Worm (Caenorhabditis elegans): ENCODE data around the gene srt-59.
A peak's percentile ranks its signal among the peaks of the same experiment; 100 is the strongest.

Gene srt-59

ce11 chrIV:619766-620165, 18.3 kb upstream of the srt-59 start:
- TF ChIP-seq mls-2 (tag; optimal IDR thresholded peaks at IDR 0.05) (no peak), elt-3 (tag; optimal IDR thresholded peaks at IDR 0.05) (no peak), zip-8 (tag; optimal IDR thresholded peaks at IDR 0.05) (no peak), nhr-237 (tag; optimal IDR thresholded peaks at IDR 0.05) (no peak), lsy-2 (tag; optimal IDR thresholded peaks at IDR 0.05) (no peak), ceh-43 (GFP tag; optimal IDR thresholded peaks at IDR 0.05) (no peak), M03D4.4 (tag; optimal IDR thresholded peaks at IDR 0.05) (no peak), lin-13 (tag; optimal IDR thresholded peaks at IDR 0.05) (no peak), nhr-2 (tag; optimal IDR thresholded peaks at IDR 0.05) (no peak)

ce11 chrIV:615244-615643, 13.7 kb upstream of the srt-59 start, which contains the start of gene C18H7.1:
Gene C18H7.1 (plus strand): TSS chrIV:615544.
- TF ChIP-seq nhr-237 (tag; optimal IDR thresholded peaks at IDR 0.05) (no peak), M03D4.4 (tag; optimal IDR thresholded peaks at IDR 0.05) (no peak), ceh-39 (tag; optimal IDR thresholded peaks at IDR 0.05) (no peak), nhr-76 (tag; optimal IDR thresholded peaks at IDR 0.05) (no peak), elt-3 (tag; optimal IDR thresholded peaks at IDR 0.05) (no peak), cnd-1 (tag; optimal IDR thresholded peaks at IDR 0.05) (no peak), zip-8 (tag; optimal IDR thresholded peaks at IDR 0.05) (no peak), ceh-43 (GFP tag; optimal IDR thresholded peaks at IDR 0.05) (no peak), tbx-8 (GFP tag; optimal IDR thresholded peaks at IDR 0.05) (no peak), hlh-1 (tag; optimal IDR thresholded peaks at IDR 0.05) (no peak), bed-3 (GFP tag; optimal IDR thresholded peaks at IDR 0.05) (no peak), sptf-1 (tag; optimal IDR thresholded peaks at IDR 0.05) (no peak), snpc-4 (tag; optimal IDR thresholded peaks at IDR 0.05) (no peak), drap-1 (GFP tag; optimal IDR thresholded peaks at IDR 0.05) (no peak), lin-32 (GFP tag; optimal IDR thresholded peaks at IDR 0.05) (no peak), ham-2 (GFP tag; optimal IDR thresholded peaks at IDR 0.05) (no peak), lsy-2 (tag; optimal IDR thresholded peaks at IDR 0.05) (no peak)

- TF ChIP-seq pha-4 (tag; optimal IDR thresholded peaks at IDR 0.05) (no peak), ceh-43 (GFP tag; optimal IDR thresholded peaks at IDR 0.05) (no peak), sem-2 (GFP tag; optimal IDR thresholded peaks at IDR 0.05) (no peak), nhr-237 (tag; optimal IDR thresholded peaks at IDR 0.05) (no peak), elt-1 (tag; optimal IDR thresholded peaks at IDR 0.05; ENCODE audit: borderline replicate concordance, insufficient read depth) (no peak), nhr-76 (tag; optimal IDR thresholded peaks at IDR 0.05) (no peak), unc-120 (tag; optimal IDR thresholded peaks at IDR 0.05; ENCODE audit: poor library complexity, severe bottlenecking) (no peak), lin-13 (tag; optimal IDR thresholded peaks at IDR 0.05) (no peak), unc-39 (tag; optimal IDR thresholded peaks at IDR 0.05) (no peak)
Observed at ce11 chrIV:613155-613554, 11.7 kb upstream of the srt-59 start.

- TF ChIP-seq tbx-8 (GFP tag; optimal IDR thresholded peaks at IDR 0.05), result no peak
- TF ChIP-seq unc-62 (GFP tag; optimal IDR thresholded peaks at IDR 0.05), result peak; percentile 60
- TF ChIP-seq cnd-1 (tag; optimal IDR thresholded peaks at IDR 0.05), result no peak
- no peak for TF ChIP-seq zip-8 (tag; optimal IDR thresholded peaks at IDR 0.05)
- TF ChIP-seq drap-1 (GFP tag; optimal IDR thresholded peaks at IDR 0.05), result no peak
- TF ChIP-seq unc-120 (tag; optimal IDR thresholded peaks at IDR 0.05; ENCODE audit: poor library complexity, severe bottlenecking), result peak; percentile 63
- TF ChIP-seq nhr-2 (tag; optimal IDR thresholded peaks at IDR 0.05), result no peak
- TF ChIP-seq ceh-83 (GFP tag; optimal IDR thresholded peaks at IDR 0.05), result no peak
- TF ChIP-seq hlh-1 (tag; optimal IDR thresholded peaks at IDR 0.05), result peak; percentile 89
Observed at ce11 chrIV:607628-608027, 6.1 kb upstream of the srt-59 start.

- TF ChIP-seq ceh-83 (GFP tag; optimal IDR thresholded peaks at IDR 0.05), result no peak
- TF ChIP-seq hlh-1 (tag; optimal IDR thresholded peaks at IDR 0.05), result peak; percentile 67
Observed at ce11 chrIV:606055-606454, 4.6 kb upstream of the srt-59 start, which contains the start of gene inx-18. Gene inx-18 (plus strand): TSS chrIV:606355.

ce11 chrIV:605431-605830, 3.9 kb upstream of the srt-59 start:
- TF ChIP-seq tbx-8 (GFP tag; optimal IDR thresholded peaks at IDR 0.05) (no peak), ces-1 (GFP tag; optimal IDR thresholded peaks at IDR 0.05) (no peak), bed-3 (GFP tag; optimal IDR thresholded peaks at IDR 0.05) (peak; percentile 14), snpc-4 (tag; optimal IDR thresholded peaks at IDR 0.05) (no peak), sptf-1 (tag; optimal IDR thresholded peaks at IDR 0.05) (peak; percentile 18), lin-13 (tag; optimal IDR thresholded peaks at IDR 0.05) (no peak), nhr-237 (tag; optimal IDR thresholded peaks at IDR 0.05) (no peak), mls-2 (tag; optimal IDR thresholded peaks at IDR 0.05) (peak; percentile 27)

Data from whole organism, mixed stage, embryonic.